Worm (Caenorhabditis elegans) whole organism, late embryonic: ENCODE results near the gene droe-4.

Experiments used
- C38D4.7 ChIP-seq: fragments of 200-800 bp; sonication (Bioruptor generic); optimal IDR thresholded peaks from 2 replicates; lab custom pipeline; 2018; ENCODE audit warnings: mild to moderate bottlenecking, missing genetic modification characterization, moderate library complexity, missing compliant biosample characterization
- K02D7.2 ChIP-seq: sonication (generic microtip); optimal IDR thresholded peaks from 2 replicates; lab custom pipeline; 2017; ENCODE audit warnings: mild to moderate bottlenecking, missing genetic modification characterization, missing compliant biosample characterization
- K09A11.1 ChIP-seq: sonication (generic microtip); optimal IDR thresholded peaks from 2 replicates; lab custom pipeline; 2017; ENCODE audit warnings: antibody characterized with exemption, mild to moderate bottlenecking, missing genetic modification characterization, missing compliant biosample characterization; ENCODE audit not compliant: insufficient read depth
- T23F11.4 ChIP-seq: fragments of 200-800 bp; sonication (Bioruptor generic); optimal IDR thresholded peaks from 2 replicates; lab custom pipeline; 2018; ENCODE audit warnings: mild to moderate bottlenecking, missing genetic modification characterization, missing compliant biosample characterization
- ahr-1 ChIP-seq: sonication (generic microtip); optimal IDR thresholded peaks from 2 replicates; lab custom pipeline; 2016; ENCODE audit warnings: missing genetic modification characterization, missing compliant biosample characterization
- ama-1 ChIP-seq: fragments of 150-350 bp; optimal IDR thresholded peaks from 2 replicates; lab custom pipeline; 2014
- ceh-19 ChIP-seq: fragments of 200-800 bp; sonication (Bioruptor generic); optimal IDR thresholded peaks from 2 replicates; lab custom pipeline; 2018; ENCODE audit warnings: mild to moderate bottlenecking, missing genetic modification characterization, missing compliant biosample characterization
- ceh-2 ChIP-seq: sonication (generic microtip); optimal IDR thresholded peaks from 2 replicates; lab custom pipeline; 2016; ENCODE audit warnings: missing genotype, missing genetic modification characterization, missing compliant biosample characterization
- ceh-22 ChIP-seq: sonication (generic microtip); optimal IDR thresholded peaks from 2 replicates; lab custom pipeline; 2017; ENCODE audit warnings: missing biosample characterization, missing genetic modification characterization
- ceh-34 ChIP-seq: sonication (generic microtip); optimal IDR thresholded peaks from 2 replicates; lab custom pipeline; 2016; ENCODE audit warnings: mild to moderate bottlenecking, missing genetic modification characterization, missing compliant biosample characterization
- ceh-6 ChIP-seq: fragments of 200-800 bp; sonication (Bioruptor generic); optimal IDR thresholded peaks from 2 replicates; lab custom pipeline; 2018; ENCODE audit warnings: mild to moderate bottlenecking, missing genetic modification characterization, missing compliant biosample characterization
- ceh-9 ChIP-seq: sonication (generic microtip); optimal IDR thresholded peaks from 2 replicates; lab custom pipeline; 2016; ENCODE audit warnings: mild to moderate bottlenecking, missing genetic modification characterization, inconsistent platforms, missing compliant biosample characterization
- che-1 ChIP-seq: sonication (generic microtip); optimal IDR thresholded peaks from 2 replicates; lab custom pipeline; 2016; ENCODE audit warnings: mild to moderate bottlenecking, missing genetic modification characterization, missing compliant biosample characterization
- dmd-4 ChIP-seq: sonication (generic microtip); optimal IDR thresholded peaks from 2 replicates; lab custom pipeline; 2016; ENCODE audit warnings: borderline replicate concordance, missing genetic modification characterization, missing compliant biosample characterization
- dve-1 ChIP-seq: sonication (generic microtip); optimal IDR thresholded peaks from 2 replicates; lab custom pipeline; 2017; ENCODE audit warnings: antibody characterized with exemption, mild to moderate bottlenecking, missing genetic modification characterization, missing compliant biosample characterization
- elt-2 ChIP-seq: sonication (generic microtip); optimal IDR thresholded peaks from 2 replicates; lab custom pipeline; 2016; ENCODE audit warnings: missing genetic modification reagents, missing genetic modification characterization, missing compliant biosample characterization
- ets-4 ChIP-seq: sonication (generic microtip); optimal IDR thresholded peaks from 2 replicates; lab custom pipeline; 2016; ENCODE audit warnings: missing genetic modification characterization, missing compliant biosample characterization
- fkh-10 ChIP-seq: fragments of 150-350 bp; optimal IDR thresholded peaks from 2 replicates; lab custom pipeline; 2014; ENCODE audit warnings: missing biosample characterization, missing genetic modification reagents, missing genetic modification characterization
- fkh-6 ChIP-seq: sonication (generic microtip); optimal IDR thresholded peaks from 2 replicates; lab custom pipeline; 2016; ENCODE audit warnings: missing genetic modification characterization, missing compliant biosample characterization
- gmeb-2 ChIP-seq: sonication (generic microtip); optimal IDR thresholded peaks from 2 replicates; lab custom pipeline; 2016; ENCODE audit warnings: missing genetic modification characterization, inconsistent platforms, missing compliant biosample characterization
- hlh-15 ChIP-seq: sonication (generic microtip); optimal IDR thresholded peaks from 2 replicates; lab custom pipeline; 2016; ENCODE audit warnings: missing genetic modification characterization, missing compliant biosample characterization
- hlh-30 ChIP-seq: sonication (generic microtip); optimal IDR thresholded peaks from 2 replicates; lab custom pipeline; 2017; ENCODE audit warnings: antibody characterized with exemption, missing genetic modification characterization, missing compliant biosample characterization; ENCODE audit not compliant: insufficient read depth
- hlh-6 ChIP-seq: sonication (generic microtip); optimal IDR thresholded peaks from 2 replicates; lab custom pipeline; 2016; ENCODE audit warnings: missing genotype, missing genetic modification characterization, missing compliant biosample characterization
- lin-11 ChIP-seq: fragments of 200-800 bp; sonication (Bioruptor generic); optimal IDR thresholded peaks from 2 replicates; lab custom pipeline; 2018; ENCODE audit warnings: mild to moderate bottlenecking, missing genetic modification characterization, missing compliant biosample characterization
- madf-2 ChIP-seq: sonication (generic microtip); optimal IDR thresholded peaks from 2 replicates; lab custom pipeline; 2017; ENCODE audit warnings: missing genetic modification characterization, missing compliant biosample characterization
- mec-3 ChIP-seq: sonication (generic microtip); optimal IDR thresholded peaks from 2 replicates; lab custom pipeline; 2016; ENCODE audit warnings: borderline replicate concordance, missing genetic modification characterization, missing compliant biosample characterization
- nhr-232 ChIP-seq: sonication (generic microtip); optimal IDR thresholded peaks from 2 replicates; lab custom pipeline; 2016; ENCODE audit warnings: missing genetic modification characterization, missing compliant biosample characterization
- npax-4 ChIP-seq: sonication (generic microtip); optimal IDR thresholded peaks from 2 replicates; lab custom pipeline; 2016; ENCODE audit warnings: missing genetic modification characterization, missing compliant biosample characterization
- pag-3 ChIP-seq: sonication (generic microtip); optimal IDR thresholded peaks from 2 replicates; lab custom pipeline; 2016; ENCODE audit warnings: missing compliant biosample characterization, missing genetic modification characterization, borderline replicate concordance
- pax-1 ChIP-seq: fragments of 150-350 bp; optimal IDR thresholded peaks from 2 replicates; lab custom pipeline; 2014; ENCODE audit warnings: missing biosample characterization, missing genetic modification characterization
- pqm-1 ChIP-seq: sonication (generic microtip); optimal IDR thresholded peaks from 2 replicates; lab custom pipeline; 2016; ENCODE audit warnings: missing genetic modification characterization, missing compliant biosample characterization
- pros-1 ChIP-seq: fragments of 150-350 bp; optimal IDR thresholded peaks from 2 replicates; lab custom pipeline; 2014; ENCODE audit warnings: missing biosample characterization, missing genetic modification reagents, missing genetic modification characterization
- tbx-7 ChIP-seq: sonication (generic microtip); optimal IDR thresholded peaks from 2 replicates; lab custom pipeline; 2016; ENCODE audit warnings: missing genotype, missing genetic modification characterization, missing compliant biosample characterization
- unc-3 ChIP-seq, 2 experiments: fragments of 200-800 bp in 1 of 2; sonication (Bioruptor generic) in 1 of 2; sonication (generic microtip) in 1 of 2; conservative IDR thresholded peaks in 1 of 2; optimal IDR thresholded peaks in 1 of 2; 2 replicates each; pipeline versions ENCODE4 v1.3.6 to Lab custom; 2016 to 2022; ENCODE audit warnings: missing compliant biosample characterization in 2 of 2, missing genetic modification characterization in 2 of 2, missing genetic modification reagents in 1 of 2
- unc-42 ChIP-seq: sonication (generic microtip); optimal IDR thresholded peaks from 2 replicates; lab custom pipeline; 2016; ENCODE audit warnings: missing genotype, missing genetic modification characterization, missing compliant biosample characterization
- unc-55 ChIP-seq: sonication (generic microtip); optimal IDR thresholded peaks from 2 replicates; lab custom pipeline; 2017; ENCODE audit warnings: missing biosample characterization, missing genetic modification reagents, missing genetic modification characterization
- unc-86 ChIP-seq: sonication (generic microtip); optimal IDR thresholded peaks from 2 replicates; lab custom pipeline; 2016; ENCODE audit warnings: missing genetic modification characterization, missing compliant biosample characterization

Gene droe-4

DNA sequence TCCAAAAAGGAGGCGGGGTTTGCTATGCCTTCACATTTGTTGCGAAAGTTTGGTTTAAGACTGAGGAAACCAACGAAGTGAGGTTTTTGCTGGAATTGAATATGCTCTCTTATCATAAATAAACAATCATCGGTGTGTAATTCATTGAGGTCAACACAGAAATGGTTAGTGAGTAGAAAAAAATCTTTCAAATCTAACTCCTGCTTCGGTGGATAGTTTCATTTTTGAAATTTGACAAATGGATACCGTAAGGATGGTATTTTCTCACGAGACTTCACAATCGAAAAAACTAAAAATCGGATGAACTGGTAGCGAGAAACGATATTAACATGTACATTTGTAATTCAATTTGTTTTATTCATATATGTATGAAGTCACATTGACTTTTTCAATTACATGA lies 11.6 kb upstream of the droe-4 start, which contains the start of gene eol-1:
Gene eol-1 (minus strand): TSS at position 101 of the 400 bp plus-strand sequence.
- TF ChIP-seq dmd-4, result no peak
- no peak for TF ChIP-seq C38D4.7 (GFP tag; lab: Kevin White, UChicago)
- TF ChIP-seq hlh-30 (tag; lab: Kevin White, UChicago), result no peak
- TF ChIP-seq unc-42, result no peak
- TF ChIP-seq fkh-10 (GFP tag; lab: Kevin White, UChicago), result no peak
- TF ChIP-seq ama-1 (lab: Kevin White, UChicago), result no peak
- no peak for TF ChIP-seq dve-1 (tag; lab: Kevin White, UChicago)
- no peak for TF ChIP-seq ceh-19 (GFP tag; lab: Kevin White, UChicago)
- no peak for TF ChIP-seq ceh-2 (tag; lab: Kevin White, UChicago)
- no peak for TF ChIP-seq ets-4
- TF ChIP-seq hlh-6 (tag; lab: Kevin White, UChicago), result no peak
- TF ChIP-seq tbx-7 (tag; lab: Kevin White, UChicago), result no peak
- TF ChIP-seq T23F11.4 (GFP tag; lab: Kevin White, UChicago), result no peak

ce11 chrV:13981677-13982076 lies 10.8 kb upstream of the droe-4 start:
- TF ChIP-seq ceh-22 (tag; lab: Kevin White, UChicago) (no peak), K09A11.1 (tag; lab: Kevin White, UChicago) (no peak)

DNA sequence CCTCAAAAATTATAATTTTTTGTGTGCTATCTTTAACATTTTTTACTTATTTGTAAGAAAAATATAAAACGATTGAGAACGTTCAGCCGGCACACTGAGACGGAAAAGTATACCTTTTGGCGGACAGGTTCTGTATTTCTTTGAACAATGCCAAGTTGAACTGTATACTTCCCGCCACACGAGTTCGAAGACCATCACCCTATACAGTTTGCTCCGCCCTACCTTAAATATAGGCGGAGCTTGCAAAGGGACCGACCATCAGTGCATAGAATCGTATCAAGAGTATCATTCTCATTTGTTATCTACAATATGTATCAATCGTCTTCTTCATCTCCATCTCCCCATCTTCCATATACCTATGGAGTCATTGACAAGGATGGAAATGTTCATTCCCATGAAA lies 7.6 kb upstream of the droe-4 start, which contains the start of gene end-1:
Gene end-1 (plus strand): TSS at position 301 of the 400 bp plus-strand sequence.
- TF ChIP-seq npax-4 (tag; lab: Kevin White, UChicago) (no peak), unc-55 (GFP tag; lab: Kevin White, UChicago) (no peak), mec-3 (no peak), C38D4.7 (GFP tag; lab: Kevin White, UChicago) (no peak), ceh-34 (tag; lab: Kevin White, UChicago) (no peak), hlh-15 (tag; lab: Kevin White, UChicago) (no peak), nhr-232 (tag; lab: Kevin White, UChicago) (no peak)

- TF ChIP-seq lin-11 (tag; lab: Kevin White, UChicago) (no peak), hlh-15 (tag; lab: Kevin White, UChicago) (no peak), fkh-6 (no peak), elt-2 (tag; lab: Kevin White, UChicago) (peak; percentile 89), dve-1 (tag; lab: Kevin White, UChicago) (no peak), unc-55 (GFP tag; lab: Kevin White, UChicago) (no peak), ceh-19 (GFP tag; lab: Kevin White, UChicago) (no peak), pag-3 (tag; lab: Kevin White, UChicago) (no peak)
These were observed 5.6 kb upstream of the droe-4 start for ce11 chrV:13986823-13987222.

- TF ChIP-seq unc-3 (GFP tag; conservative IDR thresholded peaks at IDR 0.05; lab: Robert Waterston, UW), result no peak
- no peak for TF ChIP-seq unc-3 (tag; optimal IDR thresholded peaks at IDR 0.05; lab: Kevin White, UChicago)
- TF ChIP-seq K09A11.1 (tag; lab: Kevin White, UChicago), result no peak
- no peak for TF ChIP-seq pax-1
- no peak for TF ChIP-seq ceh-9
- TF ChIP-seq ceh-6 (GFP tag; lab: Kevin White, UChicago), result no peak
- TF ChIP-seq pros-1 (tag; lab: Kevin White, UChicago), result no peak
These were observed 1.0 kb downstream of the droe-4 start for ce11 chrV:13993478-13993877.

DNA sequence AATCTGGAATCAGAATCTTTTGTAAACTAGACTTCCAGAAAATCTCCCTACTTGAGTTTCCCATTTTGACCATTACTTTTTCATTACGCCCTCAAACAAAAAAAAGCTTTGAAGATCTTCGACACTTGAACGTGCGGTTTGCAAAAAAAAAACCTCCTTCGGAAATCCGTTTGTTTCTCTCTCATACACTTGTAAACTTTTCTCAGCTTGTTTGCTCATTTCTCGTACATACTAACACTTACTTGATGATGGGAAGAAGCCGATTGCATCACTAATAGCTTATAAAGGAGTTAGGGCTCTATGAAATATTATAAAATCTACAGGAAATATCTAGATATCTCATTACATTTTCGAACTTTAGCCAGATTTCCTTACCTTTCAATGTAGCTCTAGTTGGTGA lies 9.5 kb downstream of the droe-4 start:
- TF ChIP-seq K02D7.2 (no peak), madf-2 (no peak), gmeb-2 (tag; lab: Kevin White, UChicago) (no peak), dve-1 (tag; lab: Kevin White, UChicago) (no peak), che-1 (no peak), hlh-30 (tag; lab: Kevin White, UChicago) (no peak), ahr-1 (tag; lab: Kevin White, UChicago) (no peak), pqm-1 (tag; lab: Kevin White, UChicago) (no peak), unc-86 (tag; lab: Kevin White, UChicago) (no peak), elt-2 (tag; lab: Kevin White, UChicago) (no peak)
